Worm (Caenorhabditis elegans) whole organism, L1 larva: Measurements from ENCODE around the gene T10F2.2.

Source experiments
- C16A3.4 ChIP-seq: fragments of 150-350 bp; optimal IDR thresholded peaks from 2 replicates; lab custom pipeline; 2014; ENCODE audit warnings: missing biosample characterization, missing genetic modification characterization
- C34B4.2 ChIP-seq: sonication (generic microtip); optimal IDR thresholded peaks from 2 replicates; lab custom pipeline; 2017; ENCODE audit warnings: mild to moderate bottlenecking, missing genetic modification characterization, missing compliant biosample characterization
- F16B12.6 ChIP-seq: fragments of 150-350 bp; optimal IDR thresholded peaks from 2 replicates; lab custom pipeline; 2014; ENCODE audit warnings: missing biosample characterization, missing genetic modification characterization
- aha-1 ChIP-seq: fragments of 150-350 bp; optimal IDR thresholded peaks from 2 replicates; lab custom pipeline; 2014; ENCODE audit warnings: missing biosample characterization, missing genetic modification characterization
- alr-1 ChIP-seq: fragments of 200-800 bp; sonication (Bioruptor generic); optimal IDR thresholded peaks from 2 replicates; lab custom pipeline; 2018; ENCODE audit warnings: borderline replicate concordance, mild to moderate bottlenecking, missing genetic modification characterization, missing compliant biosample characterization
- ama-1 ChIP-seq: fragments of 150-350 bp; optimal IDR thresholded peaks from 2 replicates; lab custom pipeline; 2014
- ceh-82 ChIP-seq, 3 experiments: fragments of 150-350 bp in 1 of 3; sonication (generic microtip) in 2 of 3; optimal IDR thresholded peaks; 2 replicates each; lab custom pipeline; 2014 to 2017; ENCODE audit warnings: missing biosample characterization in 3 of 3, missing genetic modification characterization in 3 of 3
- efl-1 ChIP-seq, 4 experiments: fragments of 150-350 bp; optimal IDR thresholded peaks in 3 of 4; peaks in 1 of 4; 1 replicate in 1 of 4; 2 replicates in 3 of 4; lab custom pipeline; 2014; ENCODE audit warnings: missing biosample characterization in 2 of 4, missing genetic modification characterization in 2 of 4, missing genetic modification reagents in 2 of 4
- egl-13 ChIP-seq: sonication (generic microtip); optimal IDR thresholded peaks from 2 replicates; lab custom pipeline; 2016; ENCODE audit warnings: missing genotype, missing genetic modification reagents, missing genetic modification characterization, missing compliant biosample characterization
- ets-5 ChIP-seq: fragments of 200-800 bp; sonication (Bioruptor generic); IDR thresholded peaks from 2 replicates; pipeline ENCODE4 v1.3.6; 2022; ENCODE audit warnings: missing genetic modification characterization, missing compliant biosample characterization
- fkh-4 ChIP-seq: sonication (generic microtip); optimal IDR thresholded peaks from 2 replicates; lab custom pipeline; 2016; ENCODE audit warnings: missing compliant biosample characterization, missing genetic modification characterization, borderline replicate concordance
- grh-1 ChIP-seq: fragments of 200-800 bp; sonication (Bioruptor generic); IDR thresholded peaks from 2 replicates; pipeline ENCODE4 v1.3.6; 2022; ENCODE audit warnings: missing genetic modification reagents, missing genetic modification characterization, missing compliant biosample characterization
- hlh-17 ChIP-seq: fragments of 200-800 bp; sonication (Bioruptor generic); optimal IDR thresholded peaks from 2 replicates; lab custom pipeline; 2018; ENCODE audit warnings: missing genetic modification characterization, mild to moderate bottlenecking, missing compliant biosample characterization, moderate library complexity, borderline replicate concordance
- hlh-4 ChIP-seq: sonication (generic microtip); optimal IDR thresholded peaks from 2 replicates; lab custom pipeline; 2016; ENCODE audit warnings: mild to moderate bottlenecking, missing genetic modification characterization, missing compliant biosample characterization
- irx-1 ChIP-seq: sonication (generic microtip); optimal IDR thresholded peaks from 2 replicates; lab custom pipeline; 2016; ENCODE audit warnings: missing genetic modification characterization, missing compliant biosample characterization
- lin-13 ChIP-seq: fragments of 150-350 bp; optimal IDR thresholded peaks from 2 replicates; lab custom pipeline; 2014; ENCODE audit warnings: missing biosample characterization, missing genetic modification reagents, missing genetic modification characterization
- lin-14 ChIP-seq: fragments of 200-800 bp; sonication (Bioruptor generic); optimal IDR thresholded peaks from 2 replicates; lab custom pipeline; 2018; ENCODE audit warnings: mild to moderate bottlenecking, missing genetic modification characterization, moderate library complexity, missing compliant biosample characterization
- lin-39 ChIP-seq: fragments of 150-350 bp; optimal IDR thresholded peaks from 2 replicates; lab custom pipeline; 2014; ENCODE audit warnings: missing biosample characterization, missing genetic modification reagents, missing genetic modification characterization
- lsy-2 ChIP-seq, 2 experiments: fragments of 150-350 bp; optimal IDR thresholded peaks; 2 replicates each; lab custom pipeline; 2014; ENCODE audit warnings: missing biosample characterization in 2 of 2, missing genetic modification characterization in 2 of 2
- mep-1 ChIP-seq: fragments of 150-350 bp; optimal IDR thresholded peaks from 2 replicates; lab custom pipeline; 2014; ENCODE audit warnings: missing biosample characterization, missing genetic modification characterization
- nhr-11 ChIP-seq: fragments of 150-350 bp; optimal IDR thresholded peaks from 2 replicates; lab custom pipeline; 2014; ENCODE audit warnings: missing biosample characterization, missing genetic modification characterization
- nhr-20 ChIP-seq: sonication (generic microtip); optimal IDR thresholded peaks from 2 replicates; lab custom pipeline; 2016; ENCODE audit warnings: mild to moderate bottlenecking, missing genetic modification characterization, missing compliant biosample characterization
- nhr-71 ChIP-seq: sonication (generic microtip); optimal IDR thresholded peaks from 2 replicates; lab custom pipeline; 2016; ENCODE audit warnings: mild to moderate bottlenecking, missing genetic modification characterization, moderate library complexity, missing compliant biosample characterization
- nhr-77 ChIP-seq: fragments of 150-350 bp; optimal IDR thresholded peaks from 2 replicates; lab custom pipeline; 2014; ENCODE audit warnings: missing biosample characterization, missing genetic modification characterization
- nhr-85 ChIP-seq: sonication (generic microtip); peaks from one replicate; lab custom pipeline; 2016; ENCODE audit warnings: missing genetic modification characterization, inconsistent platforms, missing compliant biosample characterization
- pag-3 ChIP-seq: sonication (generic microtip); optimal IDR thresholded peaks from 2 replicates; lab custom pipeline; 2017; ENCODE audit warnings: missing genetic modification characterization, mild to moderate bottlenecking, missing compliant biosample characterization, antibody characterized with exemption, borderline replicate concordance; ENCODE audit not compliant: insufficient read depth
- pax-3 ChIP-seq: fragments of 200-800 bp; sonication (Bioruptor generic); optimal IDR thresholded peaks from 2 replicates; lab custom pipeline; 2018; ENCODE audit warnings: mild to moderate bottlenecking, missing genetic modification characterization, moderate library complexity, missing compliant biosample characterization
- swsn-7 ChIP-seq: sonication (generic microtip); optimal IDR thresholded peaks from 2 replicates; lab custom pipeline; 2016; ENCODE audit warnings: missing genetic modification characterization, missing compliant biosample characterization
- tbx-2 ChIP-seq: sonication (generic microtip); optimal IDR thresholded peaks from 2 replicates; lab custom pipeline; 2016; ENCODE audit warnings: missing genetic modification characterization, missing compliant biosample characterization
- unc-130 ChIP-seq: fragments of 150-350 bp; optimal IDR thresholded peaks from 2 replicates; lab custom pipeline; 2017; ENCODE audit warnings: missing biosample characterization, missing genetic modification characterization, inconsistent platforms
- vab-15 ChIP-seq: sonication (generic microtip); optimal IDR thresholded peaks from 2 replicates; lab custom pipeline; 2017; ENCODE audit warnings: missing genotype, mild to moderate bottlenecking, missing genetic modification characterization, missing compliant biosample characterization
- zag-1 ChIP-seq: fragments of 150-350 bp; optimal IDR thresholded peaks from 2 replicates; lab custom pipeline; 2014; ENCODE audit warnings: missing biosample characterization, missing genetic modification characterization
- zip-4 ChIP-seq: fragments of 200-800 bp; sonication (Bioruptor generic); optimal IDR thresholded peaks from 2 replicates; lab custom pipeline; 2018; ENCODE audit warnings: mild to moderate bottlenecking, missing genetic modification characterization, moderate library complexity, missing compliant biosample characterization
- ztf-11 ChIP-seq, 2 experiments: sonication (generic microtip); optimal IDR thresholded peaks; 2 replicates each; lab custom pipeline; 2016 to 2017; ENCODE audit warnings: missing genetic modification characterization in 2 of 2, missing biosample characterization in 1 of 2, missing compliant biosample characterization in 1 of 2

The T10F2.2 gene

DNA sequence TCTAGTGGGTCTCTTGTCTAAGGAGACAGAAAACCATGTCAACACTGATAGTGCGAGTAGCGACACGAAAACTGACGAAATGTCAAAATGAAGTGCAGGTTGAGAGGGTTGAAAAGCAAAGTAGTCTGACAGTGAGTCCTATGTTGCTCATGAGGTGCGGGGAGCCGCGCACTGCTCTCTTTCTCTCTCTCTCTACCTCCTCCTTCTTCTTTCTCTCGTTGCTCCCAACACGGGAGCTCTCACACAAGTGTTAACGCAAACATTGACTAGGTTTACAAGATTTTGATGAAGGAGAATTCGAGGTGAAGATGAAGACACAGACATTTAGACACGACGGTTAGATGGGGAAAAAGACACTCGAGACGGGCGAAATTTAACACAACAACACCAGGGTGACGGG, 35.9 kb downstream of the T10F2.2 start:
- TF ChIP-seq lin-39 (no peak), lin-14 (GFP tag; lab: Kevin White, UChicago) (peak; percentile 26), lsy-2 (tag; optimal IDR thresholded peaks at IDR 0.05; lab: Kevin White, UChicago) (peak in 1 of 2 experiments; percentile 23), grh-1 (GFP tag; lab: Robert Waterston, UW) (no peak), ceh-82 (tag; optimal IDR thresholded peaks at IDR 0.05; lab: Kevin White, UChicago) (peak in 1 of 3 experiments; percentile 28), irx-1 (tag; lab: Kevin White, UChicago) (no peak), nhr-77 (tag; lab: Kevin White, UChicago) (peak; percentile 64), zag-1 (tag; lab: Kevin White, UChicago) (no peak), tbx-2 (peak; percentile 100), nhr-71 (peak; percentile 17)
- TF ChIP-seq, all 84 proteins: peak for 6

DNA sequence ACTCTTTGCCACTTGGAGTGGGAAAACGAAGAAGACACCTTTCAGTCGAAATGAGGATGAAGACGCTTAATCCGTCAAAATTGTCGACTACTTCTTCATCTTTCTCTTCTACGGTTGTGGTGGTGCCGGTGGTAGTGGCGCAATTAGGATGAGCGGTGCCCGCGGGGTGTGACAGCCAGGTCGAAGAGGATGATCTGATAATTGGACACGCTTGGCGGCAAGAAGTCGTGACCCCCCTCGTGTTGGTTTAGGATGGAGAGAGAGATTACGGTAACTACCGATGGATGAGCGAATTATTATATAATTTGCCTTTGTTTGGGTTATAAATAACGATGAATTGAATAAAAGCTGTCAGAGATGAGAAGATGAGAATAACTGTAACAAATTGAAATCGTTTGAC, 38.1 kb downstream of the T10F2.2 start:
- TF ChIP-seq C16A3.4 (tag; lab: Kevin White, UChicago) (no peak), pax-3 (tag; lab: Kevin White, UChicago) (no peak), pag-3 (tag; lab: Kevin White, UChicago) (no peak), hlh-17 (GFP tag; lab: Kevin White, UChicago) (no peak), alr-1 (tag; lab: Kevin White, UChicago) (no peak), aha-1 (tag; lab: Kevin White, UChicago) (no peak), ama-1 (lab: Kevin White, UChicago) (no peak), egl-13 (no peak), mep-1 (tag; lab: Kevin White, UChicago) (no peak), hlh-4 (tag; lab: Kevin White, UChicago) (no peak), nhr-11 (no peak), C34B4.2 (tag; lab: Kevin White, UChicago) (no peak), ets-5 (GFP tag; lab: Robert Waterston, UW) (0 out of 2 replicates have a peak, but pooled peaks have one; percentile 28), lin-13 (no peak), swsn-7 (tag; lab: Kevin White, UChicago) (no peak), tbx-2 (peak; percentile 39), nhr-85 (tag; lab: Kevin White, UChicago) (peak; percentile 75), lsy-2 (tag; optimal IDR thresholded peaks at IDR 0.05; lab: Kevin White, UChicago) (no peak), unc-130 (tag; lab: Kevin White, UChicago) (no peak)

DNA sequence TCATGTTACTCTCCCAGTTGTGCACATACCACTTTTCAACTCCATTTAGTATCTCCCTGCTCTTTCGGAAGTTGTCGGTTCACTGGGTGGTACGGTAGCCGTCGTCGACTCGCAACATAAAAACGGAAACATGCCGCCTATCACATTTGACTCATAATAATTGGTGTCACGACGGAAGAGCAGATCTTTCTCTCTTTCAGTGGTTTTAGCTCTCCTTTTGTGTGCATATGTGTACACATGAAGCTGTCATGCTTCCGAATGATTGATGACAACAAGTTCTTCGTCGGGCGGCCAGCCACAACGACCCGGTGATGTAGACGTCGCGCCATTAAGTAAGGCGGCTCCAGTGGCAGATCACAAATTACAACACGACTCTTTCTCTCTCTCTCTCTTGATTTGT, 39.4 kb downstream of the T10F2.2 start:
- TF ChIP-seq tbx-2: peak; percentile 92
- no peak for TF ChIP-seq efl-1 (optimal IDR thresholded peaks at IDR 0.05; lab: Kevin White, UChicago)
- TF ChIP-seq efl-1 (GFP tag; optimal IDR thresholded peaks at IDR 0.05 in 1 of 2; lab: Kevin White, UChicago): no peak

DNA sequence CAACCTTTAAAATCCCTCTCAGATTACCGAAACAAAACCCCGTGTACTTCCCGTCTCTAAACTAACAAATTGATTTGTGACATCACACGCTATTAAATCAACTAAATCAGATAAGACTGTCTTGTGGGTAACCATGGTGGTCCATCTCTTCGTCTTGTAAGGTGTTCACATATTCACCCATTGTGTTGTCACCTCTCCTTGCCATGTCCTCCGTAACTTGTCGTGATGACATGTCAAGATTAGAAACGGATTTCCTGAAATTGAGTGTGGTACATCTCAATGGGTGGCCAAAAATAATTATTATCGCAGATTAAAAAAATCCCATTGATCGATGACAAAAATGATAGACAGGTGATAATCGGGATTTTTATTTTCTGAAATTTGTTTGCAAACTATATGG, 40.7 kb downstream of the T10F2.2 start:
- TF ChIP-seq fkh-4 (tag; lab: Kevin White, UChicago) (no peak), vab-15 (tag; lab: Kevin White, UChicago) (no peak), F16B12.6 (tag; lab: Kevin White, UChicago) (no peak), unc-130 (tag; lab: Kevin White, UChicago) (no peak), nhr-20 (tag; lab: Kevin White, UChicago) (no peak)

DNA sequence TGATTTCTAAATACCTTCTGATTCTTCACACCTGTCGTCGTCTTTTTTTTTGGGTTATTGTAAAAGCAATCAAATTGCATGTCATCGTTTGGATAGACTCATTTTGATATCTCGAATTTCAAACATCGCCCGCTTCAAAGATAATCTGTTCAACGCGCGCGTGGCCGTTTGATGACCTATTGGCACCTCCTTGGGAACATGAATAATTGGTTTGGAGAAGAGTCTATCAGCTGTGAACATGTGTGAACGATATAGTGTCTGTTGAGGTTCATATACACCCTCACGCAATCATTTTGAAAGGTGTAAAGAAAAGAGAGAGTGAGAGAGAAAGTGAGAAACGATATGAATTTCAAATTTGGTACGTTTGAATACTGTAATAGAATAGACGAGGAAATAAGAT, 44.5 kb downstream of the T10F2.2 start:
- TF ChIP-seq tbx-2 (peak; percentile 96), C34B4.2 (tag; lab: Kevin White, UChicago) (no peak), ztf-11 (tag; optimal IDR thresholded peaks at IDR 0.05; lab: Kevin White, UChicago) (peak in 1 of 2 experiments; percentile 52), zip-4 (GFP tag; lab: Kevin White, UChicago) (no peak)
